Fruit fly (Drosophila melanogaster): Measurements from ENCODE around the gene CG7900.

CG7900 gene

DNA sequence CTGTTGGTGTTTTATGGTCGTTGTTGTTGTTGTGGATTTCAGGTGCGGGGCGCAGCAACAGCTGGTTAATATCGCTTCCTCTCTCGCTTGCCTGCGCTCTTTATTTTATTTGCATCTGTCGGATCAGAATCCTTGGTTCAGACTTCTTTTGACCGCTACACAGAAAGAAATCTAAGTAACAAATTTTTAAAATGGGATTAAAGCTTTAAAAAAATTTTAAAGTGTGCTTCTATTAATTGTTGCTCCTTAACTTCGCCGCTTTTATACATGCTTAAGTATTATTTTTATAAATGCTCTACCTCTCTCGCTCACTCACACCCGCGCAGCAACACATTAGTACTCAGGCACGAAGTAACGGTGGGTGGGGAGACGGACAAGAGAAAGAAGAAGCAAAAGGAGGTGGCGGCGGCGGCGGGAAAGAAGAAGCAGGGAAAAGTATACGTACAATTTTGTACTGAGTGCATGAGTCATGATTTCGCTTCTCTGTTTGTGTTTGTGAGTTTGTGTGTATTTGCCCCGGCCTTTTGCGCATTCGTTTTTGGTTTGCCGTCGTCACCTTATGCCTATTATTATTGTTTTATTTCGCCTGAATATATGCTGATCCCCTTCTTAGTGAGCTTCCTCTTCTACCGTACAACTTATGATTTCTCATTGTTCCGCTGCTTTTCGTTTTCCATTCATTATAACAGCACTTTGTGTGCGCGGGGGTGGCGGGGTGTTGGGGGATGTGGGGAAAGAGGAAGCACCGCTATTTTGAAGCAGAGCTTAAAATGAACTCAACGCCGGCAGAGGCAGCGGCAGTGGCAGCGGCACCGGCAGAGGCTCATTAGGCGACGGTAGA is 20.1 kb downstream of the CG7900 start (continued):
- TF ChIP-seq ranshi (GFP tag; IDR thresholded peaks at IDR 0.05) = peak; percentile 78
- TF ChIP-seq CG10959 (GFP tag; IDR thresholded peaks at IDR 0.05) = peak; percentile 71
- peak; percentile 60 for TF ChIP-seq CG6272 (GFP tag; IDR thresholded peaks at IDR 0.05)
- peak; percentile 21 for TF ChIP-seq CG31365 (tag; optimal IDR thresholded peaks at IDR 0.05)
- peak; percentile 47; the same call in 1 of the 2 replicates for TF ChIP-seq CG1024 (GFP tag; IDR thresholded peaks at IDR 0.05)
- TF ChIP-seq Sry-δ (GFP tag; optimal IDR thresholded peaks at IDR 0.05) = peak; percentile 50
- TF ChIP-seq Hr3 (GFP tag; optimal IDR thresholded peaks at IDR 0.05) = peak; percentile 66
- peak; percentile 80 for TF ChIP-seq Xbp1 (GFP tag; optimal IDR thresholded peaks at IDR 0.05)
- peak; percentile 76 for TF ChIP-seq Dek (tag; optimal IDR thresholded peaks at IDR 0.05)
- peak; percentile 76 for TF ChIP-seq CG8388 (GFP tag; optimal IDR thresholded peaks at IDR 0.05)
- TF ChIP-seq Camta (GFP tag; optimal IDR thresholded peaks at IDR 0.05) = peak; percentile 76
- TF ChIP-seq CG4617 (GFP tag; optimal IDR thresholded peaks at IDR 0.05; ENCODE audit: borderline replicate concordance) = peak; percentile 41
- peak; percentile 54 for TF ChIP-seq disco-r (GFP tag; optimal IDR thresholded peaks at IDR 0.05)
- peak; percentile 68 for TF ChIP-seq CG3847 (GFP tag; IDR thresholded peaks at IDR 0.05)
- peak; percentile 79 for TF ChIP-seq HLH3B (GFP tag; IDR thresholded peaks at IDR 0.05)
- peak; percentile 74 for TF ChIP-seq Atf-2 (GFP tag; optimal IDR thresholded peaks at IDR 0.05)
- no peak for TF ChIP-seq CG8478 (optimal IDR thresholded peaks at IDR 0.05)
- TF ChIP-seq CG31388 (GFP tag; optimal IDR thresholded peaks at IDR 0.05) = peak; percentile 72
- peak; percentile 34 for TF ChIP-seq CG11398 (GFP tag; optimal IDR thresholded peaks at IDR 0.05)
- TF ChIP-seq en (GFP tag; optimal IDR thresholded peaks at IDR 0.05) = peak; percentile 53
- TF ChIP-seq vvl (GFP tag; IDR thresholded peaks at IDR 0.05) = peak; percentile 92
- peak; percentile 69 for TF ChIP-seq CG8765 (GFP tag; IDR thresholded peaks at IDR 0.05)
- peak; percentile 64 for TF ChIP-seq fd64A (GFP tag; optimal IDR thresholded peaks at IDR 0.05)
- peak; percentile 94 for TF ChIP-seq kay (GFP tag; optimal IDR thresholded peaks at IDR 0.05)
- no peak for TF ChIP-seq onecut (GFP tag; IDR thresholded peaks at IDR 0.05)
- TF ChIP-seq p53 (GFP tag; optimal IDR thresholded peaks at IDR 0.05) = peak; percentile 45
- TF ChIP-seq sna (GFP tag; IDR thresholded peaks at IDR 0.05; ENCODE audit: partially characterized antibody) = no peak
- TF ChIP-seq cad (GFP tag; optimal IDR thresholded peaks at IDR 0.05) = no peak
- TF ChIP-seq prd (optimal IDR thresholded peaks at IDR 0.05) = no peak
- peak; percentile 92 for TF ChIP-seq prd (GFP tag; IDR thresholded peaks at IDR 0.05)
- peak; percentile 79 for TF ChIP-seq D19A (tag; optimal IDR thresholded peaks at IDR 0.05)
- TF ChIP-seq nerfin-1 (tag; optimal IDR thresholded peaks at IDR 0.05) = peak; percentile 27
- TF ChIP-seq Scr (GFP tag; IDR thresholded peaks at IDR 0.05; ENCODE audit: partially characterized antibody) = no peak
- 0 out of 2 replicates have a peak, but pooled peaks have one; percentile 40 for TF ChIP-seq danr (GFP tag; IDR thresholded peaks at IDR 0.05)
- TF ChIP-seq CG14965 (GFP tag; optimal IDR thresholded peaks at IDR 0.05; ENCODE audit: borderline replicate concordance) = no peak
- no peak for TF ChIP-seq ash1 (GFP tag; optimal IDR thresholded peaks at IDR 0.05)
- TF ChIP-seq CG10321 (GFP tag; IDR thresholded peaks at IDR 0.05) = peak; percentile 53
- peak; percentile 82 for TF ChIP-seq CG6683 (GFP tag; optimal IDR thresholded peaks at IDR 0.05)
- TF ChIP-seq Hmr (GFP tag; optimal IDR thresholded peaks at IDR 0.05) = peak; percentile 86
- TF ChIP-seq zfh1 (GFP tag; IDR thresholded peaks at IDR 0.05) = peak; percentile 85
- TF ChIP-seq C15 (GFP tag; IDR thresholded peaks at IDR 0.05) = peak; percentile 51; the same call in 1 of the 3 replicates
- TF ChIP-seq cwo (GFP tag; optimal IDR thresholded peaks at IDR 0.05) = peak; percentile 87
- TF ChIP-seq CG13296 (GFP tag; optimal IDR thresholded peaks at IDR 0.05) = peak; percentile 78
- TF ChIP-seq TFAM (GFP tag; optimal IDR thresholded peaks at IDR 0.05) = no peak
- TF ChIP-seq Nf-YC (tag; optimal IDR thresholded peaks at IDR 0.05) = peak; percentile 31
- TF ChIP-seq ATbp (GFP tag; optimal IDR thresholded peaks at IDR 0.05) = peak; percentile 81
- TF ChIP-seq Fer1 (GFP tag; optimal IDR thresholded peaks at IDR 0.05) = peak; percentile 83
- TF ChIP-seq zfh2 (GFP tag; optimal IDR thresholded peaks at IDR 0.05) = peak; percentile 71
- TF ChIP-seq CG14667 (GFP tag; IDR thresholded peaks at IDR 0.05) = peak; percentile 71
- peak; percentile 32 for TF ChIP-seq emc (GFP tag; optimal IDR thresholded peaks at IDR 0.05)

Measured in whole organism, embryonic.